Worm (Caenorhabditis elegans): ENCODE measurements around the gene C50F7.6.

- no peak for TF ChIP-seq him-1 (tag; optimal IDR thresholded peaks at IDR 0.05)
- TF ChIP-seq W03F9.2 (tag; optimal IDR thresholded peaks at IDR 0.05): no peak
Measured at ce11 chrIV:7747838-7748237, 24.8 kb upstream of the C50F7.6 start, which contains the start of gene klo-1.
